Worm (Caenorhabditis elegans): ENCODE measurements around the gene C25E10.5.

C25E10.5 gene

ce11 chrV:9055644-9056043 lies 25.3 kb downstream of the C25E10.5 start:
- TF ChIP-seq cog-1 (tag; optimal IDR thresholded peaks at IDR 0.05) (no peak), T22C8.4 (GFP tag; IDR thresholded peaks at IDR 0.05) (no peak), med-1 (GFP tag; optimal IDR thresholded peaks at IDR 0.05; ENCODE audit: insufficient read depth) (no peak), ztf-29 (GFP tag; IDR thresholded peaks at IDR 0.05) (no peak), ztf-23 (GFP tag; IDR thresholded peaks at IDR 0.05) (no peak), flt-1 (GFP tag; IDR thresholded peaks at IDR 0.05) (no peak), klf-2 (GFP tag; conservative IDR thresholded peaks at IDR 0.05) (no peak), ref-1 (GFP tag; conservative IDR thresholded peaks at IDR 0.05) (no peak), tab-1 (GFP tag; IDR thresholded peaks at IDR 0.05) (no peak)

ce11 chrV:9056253-9056652 lies 25.9 kb downstream of the C25E10.5 start, which contains the start of gene C25E10.10:
TSS of gene C25E10.10 (minus strand) at chrV:9056353.
- TF ChIP-seq flt-1 (GFP tag; IDR thresholded peaks at IDR 0.05) (no peak), ztf-23 (GFP tag; IDR thresholded peaks at IDR 0.05) (no peak), klf-2 (GFP tag; conservative IDR thresholded peaks at IDR 0.05) (no peak), ztf-29 (GFP tag; IDR thresholded peaks at IDR 0.05) (no peak), med-1 (GFP tag; optimal IDR thresholded peaks at IDR 0.05; ENCODE audit: insufficient read depth) (no peak), tab-1 (GFP tag; IDR thresholded peaks at IDR 0.05) (no peak), T22C8.4 (GFP tag; IDR thresholded peaks at IDR 0.05) (no peak), ref-1 (GFP tag; conservative IDR thresholded peaks at IDR 0.05) (no peak)

- TF ChIP-seq klf-2 (GFP tag; conservative IDR thresholded peaks at IDR 0.05) (no peak), cog-1 (tag; optimal IDR thresholded peaks at IDR 0.05) (no peak), T22C8.4 (GFP tag; IDR thresholded peaks at IDR 0.05) (no peak), tab-1 (GFP tag; IDR thresholded peaks at IDR 0.05) (no peak)
Observed at ce11 chrV:9058627-9059026, 28.3 kb downstream of the C25E10.5 start, which contains the start of gene C25E10.11. TSS of gene C25E10.11 (minus strand) at chrV:9058727.

ce11 chrV:9059468-9059867 lies 29.1 kb downstream of the C25E10.5 start, which contains the start of the genes C25E10.16 and C25E10.13:
TSS of gene C25E10.16 (minus strand) at chrV:9059568.
TSS of gene C25E10.13 (plus strand) at chrV:9059723.
- TF ChIP-seq T22C8.4 (GFP tag; IDR thresholded peaks at IDR 0.05) (no peak), cog-1 (tag; optimal IDR thresholded peaks at IDR 0.05) (no peak), flt-1 (GFP tag; IDR thresholded peaks at IDR 0.05) (no peak), klf-2 (GFP tag; conservative IDR thresholded peaks at IDR 0.05) (no peak), ref-1 (GFP tag; conservative IDR thresholded peaks at IDR 0.05) (no peak), med-1 (GFP tag; optimal IDR thresholded peaks at IDR 0.05; ENCODE audit: insufficient read depth) (no peak), tab-1 (GFP tag; IDR thresholded peaks at IDR 0.05) (no peak), ztf-23 (GFP tag; IDR thresholded peaks at IDR 0.05) (no peak), ztf-29 (GFP tag; IDR thresholded peaks at IDR 0.05) (no peak)

- TF ChIP-seq ztf-29 (GFP tag; IDR thresholded peaks at IDR 0.05), result no peak
- TF ChIP-seq ref-1 (GFP tag; conservative IDR thresholded peaks at IDR 0.05), result no peak
- no peak for TF ChIP-seq T22C8.4 (GFP tag; IDR thresholded peaks at IDR 0.05)
- no peak for TF ChIP-seq ztf-23 (GFP tag; IDR thresholded peaks at IDR 0.05)
Observed at ce11 chrV:9062341-9062740, 32.0 kb downstream of the C25E10.5 start, which contains the start of gene C25E10.12. TSS of gene C25E10.12 (minus strand) at chrV:9062441.

- TF ChIP-seq tab-1 (GFP tag; IDR thresholded peaks at IDR 0.05), result no peak
- no peak for TF ChIP-seq T22C8.4 (GFP tag; IDR thresholded peaks at IDR 0.05)
- no peak for TF ChIP-seq med-1 (GFP tag; optimal IDR thresholded peaks at IDR 0.05; ENCODE audit: insufficient read depth)
- TF ChIP-seq ztf-29 (GFP tag; IDR thresholded peaks at IDR 0.05), result no peak
- no peak for TF ChIP-seq ref-1 (GFP tag; conservative IDR thresholded peaks at IDR 0.05)
- TF ChIP-seq cog-1 (tag; optimal IDR thresholded peaks at IDR 0.05), result no peak
- no peak for TF ChIP-seq ztf-23 (GFP tag; IDR thresholded peaks at IDR 0.05)
- TF ChIP-seq klf-2 (GFP tag; conservative IDR thresholded peaks at IDR 0.05), result no peak
- no peak for TF ChIP-seq flt-1 (GFP tag; IDR thresholded peaks at IDR 0.05)
Observed at ce11 chrV:9063134-9063533, 32.8 kb downstream of the C25E10.5 start.

- TF ChIP-seq flt-1 (GFP tag; IDR thresholded peaks at IDR 0.05) (no peak), cog-1 (tag; optimal IDR thresholded peaks at IDR 0.05) (no peak), ref-1 (GFP tag; conservative IDR thresholded peaks at IDR 0.05) (no peak), klf-2 (GFP tag; conservative IDR thresholded peaks at IDR 0.05) (no peak), ztf-29 (GFP tag; IDR thresholded peaks at IDR 0.05) (no peak), ztf-23 (GFP tag; IDR thresholded peaks at IDR 0.05) (no peak), med-1 (GFP tag; optimal IDR thresholded peaks at IDR 0.05; ENCODE audit: insufficient read depth) (no peak), T22C8.4 (GFP tag; IDR thresholded peaks at IDR 0.05) (no peak)
Observed at ce11 chrV:9065001-9065400, 34.7 kb downstream of the C25E10.5 start.

ce11 chrV:9065915-9066314 lies 35.6 kb downstream of the C25E10.5 start:
- TF ChIP-seq ztf-23 (GFP tag; IDR thresholded peaks at IDR 0.05), result no peak
- no peak for TF ChIP-seq ztf-29 (GFP tag; IDR thresholded peaks at IDR 0.05)
- no peak for TF ChIP-seq T22C8.4 (GFP tag; IDR thresholded peaks at IDR 0.05)
- TF ChIP-seq cog-1 (tag; optimal IDR thresholded peaks at IDR 0.05), result no peak
- TF ChIP-seq ref-1 (GFP tag; conservative IDR thresholded peaks at IDR 0.05), result no peak
- TF ChIP-seq tab-1 (GFP tag; IDR thresholded peaks at IDR 0.05), result no peak
- no peak for TF ChIP-seq med-1 (GFP tag; optimal IDR thresholded peaks at IDR 0.05; ENCODE audit: insufficient read depth)
- TF ChIP-seq klf-2 (GFP tag; conservative IDR thresholded peaks at IDR 0.05), result no peak
- no peak for TF ChIP-seq flt-1 (GFP tag; IDR thresholded peaks at IDR 0.05)

- TF ChIP-seq klf-2 (GFP tag; conservative IDR thresholded peaks at IDR 0.05) (no peak), tab-1 (GFP tag; IDR thresholded peaks at IDR 0.05) (no peak), cog-1 (tag; optimal IDR thresholded peaks at IDR 0.05) (no peak)
Observed at ce11 chrV:9067678-9068077, 37.3 kb downstream of the C25E10.5 start, which contains the start of gene fip-2. TSS of gene fip-2 (plus strand) at chrV:9067978.

- TF ChIP-seq flt-1 (GFP tag; IDR thresholded peaks at IDR 0.05) (no peak), klf-2 (GFP tag; conservative IDR thresholded peaks at IDR 0.05) (no peak), tab-1 (GFP tag; IDR thresholded peaks at IDR 0.05) (no peak), med-1 (GFP tag; optimal IDR thresholded peaks at IDR 0.05; ENCODE audit: insufficient read depth) (no peak), cog-1 (tag; optimal IDR thresholded peaks at IDR 0.05) (no peak), ztf-29 (GFP tag; IDR thresholded peaks at IDR 0.05) (no peak), ztf-23 (GFP tag; IDR thresholded peaks at IDR 0.05) (no peak)
Observed at ce11 chrV:9069680-9070079, 39.3 kb downstream of the C25E10.5 start, which contains the start of gene T27E4.5. TSS of gene T27E4.5 (minus strand) at chrV:9069780.
